Worm (Caenorhabditis elegans) whole organism, late embryonic: Measurements from ENCODE around the gene cyp-23A1.

Experiments
- che-1 ChIP-seq: sonication (generic microtip); optimal IDR thresholded peaks from 2 replicates; lab custom pipeline; 2016; ENCODE audit warnings: mild to moderate bottlenecking, missing genetic modification characterization, missing compliant biosample characterization
- fkh-10 ChIP-seq: fragments of 150-350 bp; optimal IDR thresholded peaks from 2 replicates; lab custom pipeline; 2014; ENCODE audit warnings: missing biosample characterization, missing genetic modification reagents, missing genetic modification characterization

DNA sequence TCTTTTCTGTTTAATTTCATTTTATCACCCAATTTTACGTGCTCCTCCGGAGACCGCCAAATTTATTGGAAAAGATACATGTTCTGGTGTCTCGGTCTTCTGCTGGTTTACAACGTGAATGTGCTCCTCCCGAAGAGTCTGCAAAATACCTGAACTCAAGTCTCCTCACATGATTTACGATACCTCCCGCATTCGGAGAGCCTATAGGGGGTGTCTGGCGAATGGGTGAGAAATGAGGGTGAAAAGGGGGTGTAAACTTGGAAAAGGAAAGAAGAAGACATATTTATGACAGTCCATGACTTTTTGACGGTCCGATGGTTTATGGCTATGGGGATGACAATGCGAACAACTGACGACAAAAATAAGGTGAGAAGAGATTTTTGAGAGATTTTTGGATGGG is 4.3 kb downstream of the cyp-23A1 start:
- TF ChIP-seq fkh-10 (GFP tag; lab: Kevin White, UChicago): no peak
- TF ChIP-seq che-1 (tag; lab: Kevin White, UChicago): no peak
